Fruit fly (Drosophila melanogaster) whole organism, pupa: Measurements from ENCODE around the gene CG32259.

Source experiments
- CG13204 ChIP-seq: fragments of 200-800 bp; sonication (Bioruptor generic); optimal IDR thresholded peaks from 2 replicates; lab custom pipeline; 2018; ENCODE audit warnings: missing biosample characterization, mild to moderate bottlenecking, missing genetic modification characterization, moderate library complexity
- CG8301 ChIP-seq: fragments of 200-800 bp; sonication (Bioruptor generic); optimal IDR thresholded peaks from 2 replicates; lab custom pipeline; 2018; ENCODE audit warnings: missing biosample characterization, mild to moderate bottlenecking, missing genetic modification characterization
- D1 ChIP-seq: fragments of 200-800 bp; sonication (Bioruptor generic); optimal IDR thresholded peaks from 2 replicates; lab custom pipeline; 2018; ENCODE audit warnings: missing biosample characterization, mild to moderate bottlenecking, missing genetic modification characterization, moderate library complexity

dm6 chr3L:4107120-4107519, 38.0 kb downstream of the CG32259 start:
- no peak for TF ChIP-seq CG8301 (tag; lab: Kevin White, UChicago)
- TF ChIP-seq D1 (tag; lab: Kevin White, UChicago) = no peak
- TF ChIP-seq CG13204 = no peak
